Worm (Caenorhabditis elegans) whole organism, L4 larva: ENCODE results near the gene F59E12.15.

ENCODE experiments used
- daf-8 ChIP-seq: fragments of 200-800 bp; sonication (Bioruptor generic); IDR thresholded peaks from 2 replicates; pipeline ENCODE4 v1.3.6; 2022; ENCODE audit warnings: missing genetic modification characterization, missing compliant biosample characterization
- fos-1 ChIP-seq: fragments of 150-350 bp; optimal IDR thresholded peaks from 2 replicates; lab custom pipeline; 2014; ENCODE audit warnings: missing biosample characterization, missing genetic modification characterization
- jun-1 ChIP-seq: fragments of 150-350 bp; optimal IDR thresholded peaks from 2 replicates; lab custom pipeline; 2014; ENCODE audit warnings: missing biosample characterization, missing genetic modification reagents, missing genetic modification characterization
- nhr-11 ChIP-seq: fragments of 150-350 bp; optimal IDR thresholded peaks from 2 replicates; lab custom pipeline; 2014; ENCODE audit warnings: missing biosample characterization, missing genetic modification characterization
- sdz-12 ChIP-seq: fragments of 200-800 bp; sonication (Bioruptor generic); optimal IDR thresholded peaks from 2 replicates; lab custom pipeline; 2018; ENCODE audit warnings: mild to moderate bottlenecking, missing genetic modification characterization, missing compliant biosample characterization
- unc-130 ChIP-seq: sonication (generic microtip); optimal IDR thresholded peaks from 2 replicates; lab custom pipeline; 2016; ENCODE audit warnings: missing genetic modification reagents, missing genetic modification characterization, missing compliant biosample characterization
- zfp-2 ChIP-seq: sonication (generic microtip); optimal IDR thresholded peaks from 2 replicates; lab custom pipeline; 2016; ENCODE audit warnings: mild to moderate bottlenecking, missing genetic modification characterization, missing compliant biosample characterization

ce11 chrII:5619298-5619697 lies 8.9 kb downstream of the F59E12.15 start, which contains the start of gene dhs-6:
- TF ChIP-seq unc-130 (GFP tag; lab: Kevin White, UChicago), result no peak
- no peak for TF ChIP-seq sdz-12
- no peak for TF ChIP-seq zfp-2
- TF ChIP-seq daf-8 (GFP tag; lab: Robert Waterston, UW), result no peak
- TF ChIP-seq nhr-11 (tag; lab: Kevin White, UChicago), result no peak
- no peak for TF ChIP-seq fos-1 (tag; lab: Kevin White, UChicago)
- no peak for TF ChIP-seq jun-1 (tag; lab: Kevin White, UChicago)
